Worm (Caenorhabditis elegans): ENCODE measurements around the gene col-142.

- TF ChIP-seq ztf-11 (tag; optimal IDR thresholded peaks at IDR 0.05), result no peak
- TF ChIP-seq unc-62 (GFP tag; optimal IDR thresholded peaks at IDR 0.05), result no peak
- no peak for TF ChIP-seq mab-5 (tag; optimal IDR thresholded peaks at IDR 0.05)
- no peak for TF ChIP-seq ces-1 (GFP tag; optimal IDR thresholded peaks at IDR 0.05)
- no peak for TF ChIP-seq snpc-4 (tag; optimal IDR thresholded peaks at IDR 0.05)
- TF ChIP-seq nhr-12 (tag; optimal IDR thresholded peaks at IDR 0.05), result no peak
- TF ChIP-seq elt-3 (tag; optimal IDR thresholded peaks at IDR 0.05), result no peak
- TF ChIP-seq nhr-237 (tag; optimal IDR thresholded peaks at IDR 0.05), result no peak
- TF ChIP-seq blmp-1 (tag; optimal IDR thresholded peaks at IDR 0.05), result no peak
- no peak for TF ChIP-seq lin-13 (tag; optimal IDR thresholded peaks at IDR 0.05)
- TF ChIP-seq nhr-28 (tag; optimal IDR thresholded peaks at IDR 0.05), result no peak
Measured at ce11 chrV:6787906-6788430, 43.0 kb upstream of the col-142 start, which contains the start of gene ZC404.2.
